Fruit fly (Drosophila melanogaster) whole organism, adult: ENCODE results near the gene CG10710.

ENCODE experiments used
- CG33017 ChIP-seq: fragments of 200-800 bp; sonication (Bioruptor generic); optimal IDR thresholded peaks from 2 replicates; lab custom pipeline; 2018; ENCODE audit warnings: missing biosample characterization, mild to moderate bottlenecking, missing genetic modification characterization, moderate library complexity
- CG7045 ChIP-seq: fragments of 200-800 bp; sonication (Bioruptor generic); optimal IDR thresholded peaks from 2 replicates; lab custom pipeline; 2017; ENCODE audit warnings: missing biosample characterization, mild to moderate bottlenecking, missing genetic modification characterization
- Crg-1 ChIP-seq: fragments of 200-800 bp; sonication (Bioruptor generic); optimal IDR thresholded peaks from 2 replicates; lab custom pipeline; 2016; ENCODE audit warnings: missing biosample characterization, missing genetic modification characterization
- Hr96 ChIP-seq: fragments of 200-800 bp; sonication (Bioruptor generic); optimal IDR thresholded peaks from 2 replicates; lab custom pipeline; 2016; ENCODE audit warnings: missing biosample characterization, missing genetic modification characterization
- toe ChIP-seq: fragments of 200-800 bp; sonication (Bioruptor generic); optimal IDR thresholded peaks from 2 replicates; lab custom pipeline; 2016; ENCODE audit warnings: missing biosample characterization, missing genetic modification characterization

The CG10710 gene

dm6 chr3L:13474607-13475006 lies 44.8 kb downstream of the CG10710 start, which contains the start of gene CG10089:
CG10089 (minus strand) TSS chr3L:13474787.
- TF ChIP-seq CG7045 (GFP tag; lab: Kevin White, UChicago): no peak
- TF ChIP-seq Hr96: no peak
- TF ChIP-seq Crg-1: no peak
- TF ChIP-seq CG33017 (tag; lab: Kevin White, UChicago): no peak
- no peak for TF ChIP-seq toe (GFP tag; lab: Kevin White, UChicago)
